Worm (Caenorhabditis elegans) whole organism, L4/young adult: ENCODE results near the gene C03E10.3.

Experiments used
- W03F9.2 ChIP-seq: fragments of 150-350 bp; optimal IDR thresholded peaks from 2 replicates; lab custom pipeline; 2014; ENCODE audit warnings: missing biosample characterization, missing genetic modification characterization
- dao-5 ChIP-seq: sonication (generic microtip); optimal IDR thresholded peaks from 2 replicates; lab custom pipeline; 2016; ENCODE audit warnings: missing genotype, missing genetic modification characterization, moderate library complexity, missing compliant biosample characterization
- him-1 ChIP-seq: sonication (generic microtip); optimal IDR thresholded peaks from 2 replicates; lab custom pipeline; 2016; ENCODE audit warnings: missing genotype, missing genetic modification reagents, missing genetic modification characterization, missing compliant biosample characterization

DNA sequence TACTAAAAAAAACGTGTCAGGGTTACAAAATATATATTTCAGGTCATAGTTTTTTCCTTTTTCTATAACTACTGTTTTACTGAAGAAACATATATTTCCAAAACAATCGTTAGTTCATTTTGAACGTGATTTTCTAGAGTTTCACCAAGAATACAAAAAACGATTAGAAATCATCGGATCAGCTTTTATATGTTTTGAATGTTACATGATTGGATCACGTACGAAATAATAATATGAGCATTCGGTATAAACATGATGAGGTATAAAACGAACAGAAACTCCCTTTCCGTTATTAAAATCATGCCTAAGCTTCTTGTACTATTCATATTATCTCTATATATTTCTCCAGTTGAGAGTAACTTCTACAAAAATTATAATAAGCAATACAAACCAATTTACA is 13.4 kb upstream of the C03E10.3 start, which contains the start of gene clec-223:
- no peak for TF ChIP-seq him-1 (tag; lab: Kevin White, UChicago)
- no peak for TF ChIP-seq W03F9.2 (tag; lab: Kevin White, UChicago)
- TF ChIP-seq dao-5 (tag; lab: Kevin White, UChicago), result no peak
